Worm (Caenorhabditis elegans) whole organism, L1 larva: ENCODE data around the gene H40L08.3.

Experiments
- C04F5.9 ChIP-seq: sonication (generic microtip); optimal IDR thresholded peaks from 2 replicates; lab custom pipeline; 2016; ENCODE audit warnings: missing genetic modification characterization, missing compliant biosample characterization
- C16A3.4 ChIP-seq: fragments of 150-350 bp; optimal IDR thresholded peaks from 2 replicates; lab custom pipeline; 2014; ENCODE audit warnings: missing biosample characterization, missing genetic modification characterization
- aha-1 ChIP-seq: fragments of 150-350 bp; optimal IDR thresholded peaks from 2 replicates; lab custom pipeline; 2014; ENCODE audit warnings: missing biosample characterization, missing genetic modification characterization
- blmp-1 ChIP-seq: fragments of 150-350 bp; optimal IDR thresholded peaks from 2 replicates; lab custom pipeline; 2014; ENCODE audit warnings: missing biosample characterization, missing genetic modification characterization
- ceh-82 ChIP-seq, 3 experiments: fragments of 150-350 bp in 1 of 3; sonication (generic microtip) in 2 of 3; optimal IDR thresholded peaks; 2 replicates each; lab custom pipeline; 2014 to 2017; ENCODE audit warnings: missing biosample characterization in 3 of 3, missing genetic modification characterization in 3 of 3
- ceh-88 ChIP-seq: fragments of 200-800 bp; sonication (Bioruptor generic); IDR thresholded peaks from 2 replicates; pipeline ENCODE4 v1.3.6; 2022; ENCODE audit warnings: missing genetic modification characterization, missing compliant biosample characterization
- ces-1 ChIP-seq: fragments of 150-350 bp; optimal IDR thresholded peaks from 2 replicates; lab custom pipeline; 2014; ENCODE audit warnings: missing biosample characterization, missing genetic modification reagents, missing genetic modification characterization
- dpl-1 ChIP-seq, 3 experiments: fragments of 150-350 bp in 2 of 3; sonication (generic microtip) in 1 of 3; optimal IDR thresholded peaks; 2 replicates each; lab custom pipeline; 2014 to 2017; ENCODE audit warnings: missing biosample characterization in 3 of 3, missing genetic modification characterization in 3 of 3, missing genetic modification reagents in 3 of 3
- efl-1 ChIP-seq, 4 experiments: fragments of 150-350 bp; optimal IDR thresholded peaks in 3 of 4; peaks in 1 of 4; 1 replicate in 1 of 4; 2 replicates in 3 of 4; lab custom pipeline; 2014; ENCODE audit warnings: missing biosample characterization in 2 of 4, missing genetic modification characterization in 2 of 4, missing genetic modification reagents in 2 of 4
- efl-3 ChIP-seq: fragments of 200-800 bp; sonication (Bioruptor generic); optimal IDR thresholded peaks from 2 replicates; lab custom pipeline; 2018; ENCODE audit warnings: mild to moderate bottlenecking, missing genetic modification characterization, missing compliant biosample characterization
- elt-2 ChIP-seq: sonication (generic microtip); optimal IDR thresholded peaks from 2 replicates; lab custom pipeline; 2016; ENCODE audit warnings: missing genetic modification characterization, mild to moderate bottlenecking, inconsistent platforms, missing compliant biosample characterization, missing genetic modification reagents
- elt-3 ChIP-seq, 6 experiments: fragments of 150-350 bp in 1 of 6; sonication (generic microtip); optimal IDR thresholded peaks; 2 replicates each; lab custom pipeline; 2017 to 2018; ENCODE audit warnings: missing biosample characterization in 6 of 6, missing genetic modification characterization in 6 of 6, inconsistent platforms in 1 of 6
- fkh-4 ChIP-seq: sonication (generic microtip); optimal IDR thresholded peaks from 2 replicates; lab custom pipeline; 2016; ENCODE audit warnings: missing compliant biosample characterization, missing genetic modification characterization, borderline replicate concordance
- fos-1 ChIP-seq: fragments of 150-350 bp; optimal IDR thresholded peaks from 2 replicates; lab custom pipeline; 2014; ENCODE audit warnings: missing biosample characterization, missing genetic modification characterization
- grh-1 ChIP-seq: fragments of 200-800 bp; sonication (Bioruptor generic); IDR thresholded peaks from 2 replicates; pipeline ENCODE4 v1.3.6; 2022; ENCODE audit warnings: missing genetic modification reagents, missing genetic modification characterization, missing compliant biosample characterization
- lin-13 ChIP-seq: fragments of 150-350 bp; optimal IDR thresholded peaks from 2 replicates; lab custom pipeline; 2014; ENCODE audit warnings: missing biosample characterization, missing genetic modification reagents, missing genetic modification characterization
- lin-14 ChIP-seq: fragments of 200-800 bp; sonication (Bioruptor generic); optimal IDR thresholded peaks from 2 replicates; lab custom pipeline; 2018; ENCODE audit warnings: mild to moderate bottlenecking, missing genetic modification characterization, moderate library complexity, missing compliant biosample characterization
- lin-15B ChIP-seq: fragments of 150-350 bp; sonication (generic microtip); optimal IDR thresholded peaks from 3 replicates; lab custom pipeline; 2014; ENCODE audit warnings: missing biosample characterization, missing genetic modification characterization
- lin-35 ChIP-seq, 2 experiments: fragments of 150-350 bp; optimal IDR thresholded peaks; 2 replicates each; lab custom pipeline; 2014; ENCODE audit warnings: missing biosample characterization in 2 of 2, missing genetic modification characterization in 2 of 2, missing genetic modification reagents in 2 of 2
- lir-3 ChIP-seq: sonication (generic microtip); optimal IDR thresholded peaks from 2 replicates; lab custom pipeline; 2016; ENCODE audit warnings: mild to moderate bottlenecking, missing genetic modification characterization, moderate library complexity, missing compliant biosample characterization; ENCODE audit not compliant: poor library complexity
- lsy-2 ChIP-seq, 2 experiments: fragments of 150-350 bp; optimal IDR thresholded peaks; 2 replicates each; lab custom pipeline; 2014; ENCODE audit warnings: missing biosample characterization in 2 of 2, missing genetic modification characterization in 2 of 2
- mdl-1 ChIP-seq, 2 experiments: fragments of 150-350 bp; optimal IDR thresholded peaks; 2 replicates each; lab custom pipeline; 2014 to 2017; ENCODE audit warnings: missing biosample characterization in 2 of 2, missing genetic modification characterization in 2 of 2, inconsistent platforms in 1 of 2
- mef-2 ChIP-seq: fragments of 150-350 bp; optimal IDR thresholded peaks from 2 replicates; lab custom pipeline; 2014; ENCODE audit warnings: missing biosample characterization, missing genetic modification characterization
- nhr-19 ChIP-seq: fragments of 200-800 bp; sonication (Bioruptor generic); conservative IDR thresholded peaks from 2 replicates; pipeline ENCODE4 v1.3.6; 2022; ENCODE audit warnings: missing genetic modification characterization, missing compliant biosample characterization
- nhr-20 ChIP-seq: sonication (generic microtip); optimal IDR thresholded peaks from 2 replicates; lab custom pipeline; 2016; ENCODE audit warnings: mild to moderate bottlenecking, missing genetic modification characterization, missing compliant biosample characterization
- nhr-237 ChIP-seq: fragments of 150-350 bp; optimal IDR thresholded peaks from 2 replicates; lab custom pipeline; 2014; ENCODE audit warnings: missing biosample characterization, missing genetic modification characterization
- nhr-47 ChIP-seq: sonication (generic microtip); optimal IDR thresholded peaks from 2 replicates; lab custom pipeline; 2016; ENCODE audit warnings: mild to moderate bottlenecking, missing genetic modification characterization, moderate library complexity, missing compliant biosample characterization
- nhr-71 ChIP-seq: sonication (generic microtip); optimal IDR thresholded peaks from 2 replicates; lab custom pipeline; 2016; ENCODE audit warnings: mild to moderate bottlenecking, missing genetic modification characterization, moderate library complexity, missing compliant biosample characterization
- nhr-77 ChIP-seq: fragments of 150-350 bp; optimal IDR thresholded peaks from 2 replicates; lab custom pipeline; 2014; ENCODE audit warnings: missing biosample characterization, missing genetic modification characterization
- nhr-85 ChIP-seq: sonication (generic microtip); peaks from one replicate; lab custom pipeline; 2016; ENCODE audit warnings: missing genetic modification characterization, inconsistent platforms, missing compliant biosample characterization
- nhr-90 ChIP-seq: sonication (generic microtip); optimal IDR thresholded peaks from 2 replicates; lab custom pipeline; 2016; ENCODE audit warnings: mild to moderate bottlenecking, missing genetic modification characterization, missing compliant biosample characterization; ENCODE audit not compliant: poor library complexity
- snpc-4 ChIP-seq: fragments of 150-350 bp; optimal IDR thresholded peaks from 2 replicates; lab custom pipeline; 2014; ENCODE audit warnings: missing biosample characterization, missing genetic modification characterization
- snu-23 ChIP-seq: sonication (generic microtip); optimal IDR thresholded peaks from 2 replicates; lab custom pipeline; 2016; ENCODE audit warnings: missing genetic modification characterization, missing compliant biosample characterization
- tbx-2 ChIP-seq: sonication (generic microtip); optimal IDR thresholded peaks from 2 replicates; lab custom pipeline; 2016; ENCODE audit warnings: missing genetic modification characterization, missing compliant biosample characterization
- unc-130 ChIP-seq: fragments of 150-350 bp; optimal IDR thresholded peaks from 2 replicates; lab custom pipeline; 2017; ENCODE audit warnings: missing biosample characterization, missing genetic modification characterization, inconsistent platforms
- unc-30 ChIP-seq: sonication (generic microtip); optimal IDR thresholded peaks from 2 replicates; lab custom pipeline; 2017; ENCODE audit warnings: missing biosample characterization, missing genetic modification characterization
- unc-86 ChIP-seq: sonication (generic microtip); optimal IDR thresholded peaks from 2 replicates; lab custom pipeline; 2016; ENCODE audit warnings: missing genetic modification characterization, missing compliant biosample characterization
- vab-15 ChIP-seq: sonication (generic microtip); optimal IDR thresholded peaks from 2 replicates; lab custom pipeline; 2017; ENCODE audit warnings: missing genotype, mild to moderate bottlenecking, missing genetic modification characterization, missing compliant biosample characterization
- zip-4 ChIP-seq: fragments of 200-800 bp; sonication (Bioruptor generic); optimal IDR thresholded peaks from 2 replicates; lab custom pipeline; 2018; ENCODE audit warnings: mild to moderate bottlenecking, missing genetic modification characterization, moderate library complexity, missing compliant biosample characterization

Gene H40L08.3

ce11 chrX:15076909-15077308 lies 1.0 kb upstream of the H40L08.3 start:
- TF ChIP-seq fos-1 (tag; lab: Kevin White, UChicago) (no peak), lin-35 (GFP tag; optimal IDR thresholded peaks at IDR 0.05; lab: Kevin White, UChicago) (peak in 1 of 2 experiments; percentile 22), nhr-20 (tag; lab: Kevin White, UChicago) (no peak), unc-30 (tag; lab: Kevin White, UChicago) (no peak), vab-15 (tag; lab: Kevin White, UChicago) (no peak)

- TF ChIP-seq efl-3 (no peak), lin-13 (GFP tag; lab: Kevin White, UChicago) (no peak), efl-1 (optimal IDR thresholded peaks at IDR 0.05; lab: Kevin White, UChicago) (no peak), efl-1 (GFP tag; optimal IDR thresholded peaks at IDR 0.05 in 1 of 2; lab: Kevin White, UChicago) (peak in 1 of 2 experiments; percentile 53), snpc-4 (tag; lab: Kevin White, UChicago) (peak; percentile 11), mef-2 (tag; lab: Kevin White, UChicago) (no peak), nhr-85 (tag; lab: Kevin White, UChicago) (peak; percentile 9), nhr-47 (tag; lab: Kevin White, UChicago) (no peak), ces-1 (no peak), aha-1 (tag; lab: Kevin White, UChicago) (no peak), elt-2 (no peak)
These were observed 722 bp downstream of the H40L08.3 start for ce11 chrX:15075170-15075569.

- TF ChIP-seq nhr-71 (tag; lab: Kevin White, UChicago), result no peak
- TF ChIP-seq snpc-4 (tag; lab: Kevin White, UChicago), result peak; percentile 34
- TF ChIP-seq, all 84 proteins: peak for 1
These were observed 2.4 kb downstream of the H40L08.3 start for ce11 chrX:15073479-15073878.

ce11 chrX:15072877-15073276 lies 3.0 kb downstream of the H40L08.3 start:
- peak; percentile 67 for TF ChIP-seq snu-23 (GFP tag; lab: Kevin White, UChicago)
- peak; percentile 81 for TF ChIP-seq nhr-20 (tag; lab: Kevin White, UChicago)
- TF ChIP-seq mef-2 (tag; lab: Kevin White, UChicago), result no peak
- TF ChIP-seq nhr-237 (tag; lab: Kevin White, UChicago), result no peak
- TF ChIP-seq unc-86 (tag; lab: Kevin White, UChicago), result no peak
- peak in 1 of 3 experiments; percentile 8 for TF ChIP-seq dpl-1 (GFP tag; optimal IDR thresholded peaks at IDR 0.05; lab: Kevin White, UChicago)
- no peak for TF ChIP-seq fkh-4 (tag; lab: Kevin White, UChicago)
- peak; percentile 94 for TF ChIP-seq blmp-1
- TF ChIP-seq grh-1 (GFP tag; lab: Robert Waterston, UW), result 0 out of 2 replicates have a peak, but pooled peaks have one; percentile 61
- peak in 1 of 2 experiments; percentile 35 for TF ChIP-seq mdl-1 (tag; optimal IDR thresholded peaks at IDR 0.05; lab: Kevin White, UChicago)
- TF ChIP-seq lir-3 (tag; lab: Kevin White, UChicago), result no peak
- no peak for TF ChIP-seq nhr-77
- peak; percentile 80 for TF ChIP-seq nhr-71 (tag; lab: Kevin White, UChicago)
- TF ChIP-seq nhr-90, result peak; percentile 74
- TF ChIP-seq ceh-82 (tag; optimal IDR thresholded peaks at IDR 0.05; lab: Kevin White, UChicago), result no peak
- TF ChIP-seq zip-4 (GFP tag; lab: Kevin White, UChicago), result no peak
- peak; percentile 28 for TF ChIP-seq unc-130 (tag; lab: Kevin White, UChicago)
- peak; percentile 49 for TF ChIP-seq nhr-19 (GFP tag; lab: Robert Waterston, UW)
- no peak for TF ChIP-seq ceh-88 (GFP tag; lab: Robert Waterston, UW)
- peak in 2 of 6 experiments; percentile 71 to 72 for TF ChIP-seq elt-3 (tag; optimal IDR thresholded peaks at IDR 0.05; lab: Kevin White, UChicago)
- TF ChIP-seq nhr-85 (tag; lab: Kevin White, UChicago), result peak; percentile 96
- peak in 1 of 2 experiments; percentile 35 for TF ChIP-seq lin-35 (GFP tag; optimal IDR thresholded peaks at IDR 0.05; lab: Kevin White, UChicago)
- TF ChIP-seq lin-14 (GFP tag; lab: Kevin White, UChicago), result peak; percentile 56
- no peak for TF ChIP-seq efl-1 (optimal IDR thresholded peaks at IDR 0.05; lab: Kevin White, UChicago)
- peak in 1 of 2 experiments; percentile 58 for TF ChIP-seq efl-1 (GFP tag; optimal IDR thresholded peaks at IDR 0.05 in 1 of 2; lab: Kevin White, UChicago)
- no peak for TF ChIP-seq lsy-2 (tag; optimal IDR thresholded peaks at IDR 0.05; lab: Kevin White, UChicago)
- TF ChIP-seq lin-15B (tag; lab: Kevin White, UChicago), result no peak
- no peak for TF ChIP-seq C16A3.4 (tag; lab: Kevin White, UChicago)
- TF ChIP-seq tbx-2 (tag; lab: Kevin White, UChicago), result peak; percentile 69
- no peak for TF ChIP-seq C04F5.9 (tag; lab: Kevin White, UChicago)
